Worm (Caenorhabditis elegans) whole organism, L4/young adult: ENCODE data around the gene M6.11.

Experiments
- W03F9.2 ChIP-seq: fragments of 150-350 bp; optimal IDR thresholded peaks from 2 replicates; lab custom pipeline; 2014; ENCODE audit warnings: missing biosample characterization, missing genetic modification characterization
- dao-5 ChIP-seq: sonication (generic microtip); optimal IDR thresholded peaks from 2 replicates; lab custom pipeline; 2016; ENCODE audit warnings: missing genotype, missing genetic modification characterization, moderate library complexity, missing compliant biosample characterization

ce11 chrX:608392-608791 is 32.9 kb downstream of the M6.11 start, which contains the start of gene F13C5.5:
- no peak for TF ChIP-seq W03F9.2 (tag; lab: Kevin White, UChicago)
- TF ChIP-seq dao-5, result no peak
